Fruit fly (Drosophila melanogaster) Kc167 (cell line): Measurements from ENCODE around the gene CG9500.

Source experiments
- h ChIP-seq: fragments of >200 bp; optimal IDR thresholded peaks from 3 replicates; lab custom pipeline; 2018; ENCODE audit warnings: missing external identifiers
- psq ChIP-seq: fragments of >200 bp; optimal IDR thresholded peaks from 2 replicates; lab custom pipeline; 2017; ENCODE audit warnings: missing external identifiers

dm6 chr2L:6387068-6387467 is 28.9 kb upstream of the CG9500 start:
- TF ChIP-seq h (lab: Kevin White, UChicago) (no peak), psq (no peak)
